Worm (Caenorhabditis elegans) whole organism, early embryonic: ENCODE measurements around the gene F46B6.6.

ENCODE experiments used
- B0310.2 ChIP-seq: sonication (generic microtip); optimal IDR thresholded peaks from 2 replicates; lab custom pipeline; 2016; ENCODE audit warnings: mild to moderate bottlenecking, missing genetic modification characterization, missing compliant biosample characterization
- F13C5.2 ChIP-seq: sonication (generic microtip); optimal IDR thresholded peaks from 2 replicates; lab custom pipeline; 2017; ENCODE audit warnings: mild to moderate bottlenecking, missing genetic modification characterization, inconsistent platforms, missing compliant biosample characterization
- aly-1 ChIP-seq: sonication (generic microtip); optimal IDR thresholded peaks from 2 replicates; lab custom pipeline; 2016; ENCODE audit warnings: missing genetic modification characterization, missing compliant biosample characterization
- ama-1 ChIP-seq: fragments of 150-350 bp; optimal IDR thresholded peaks from 2 replicates; lab custom pipeline; 2014
- ceh-36 ChIP-seq: sonication (generic microtip); optimal IDR thresholded peaks from 2 replicates; lab custom pipeline; 2016; ENCODE audit warnings: missing genetic modification characterization, inconsistent platforms, missing compliant biosample characterization
- ets-7 ChIP-seq: sonication (generic microtip); optimal IDR thresholded peaks from 2 replicates; lab custom pipeline; 2016; ENCODE audit warnings: missing genotype, missing genetic modification characterization, missing compliant biosample characterization
- flt-1 ChIP-seq: fragments of 200-800 bp; sonication (Bioruptor generic); IDR thresholded peaks from 2 replicates; pipeline ENCODE4 v1.3.6; 2022; ENCODE audit warnings: missing genetic modification characterization, missing compliant biosample characterization
- hmbx-1 ChIP-seq: sonication (generic microtip); optimal IDR thresholded peaks from 2 replicates; lab custom pipeline; 2016; ENCODE audit warnings: mild to moderate bottlenecking, missing genetic modification characterization, missing compliant biosample characterization
- hmg-4 ChIP-seq: fragments of 200-800 bp; sonication (Bioruptor generic); optimal IDR thresholded peaks from 2 replicates; lab custom pipeline; 2018; ENCODE audit warnings: mild to moderate bottlenecking, missing genetic modification characterization, missing compliant biosample characterization
- scrt-1 ChIP-seq: fragments of 200-800 bp; sonication (Bioruptor generic); IDR thresholded peaks from 2 replicates; pipeline ENCODE4 v1.3.6; 2022; ENCODE audit warnings: missing genetic modification characterization, missing compliant biosample characterization
- tbx-11 ChIP-seq: fragments of 200-800 bp; sonication (Bioruptor generic); IDR thresholded peaks from 2 replicates; pipeline ENCODE4 v1.3.6; 2022; ENCODE audit warnings: missing genetic modification characterization, missing compliant biosample characterization
- tra-4 ChIP-seq: sonication (generic microtip); optimal IDR thresholded peaks from 2 replicates; lab custom pipeline; 2017; ENCODE audit warnings: missing genetic modification characterization, missing compliant biosample characterization

ce11 chrV:9799076-9799475, 12.4 kb upstream of the F46B6.6 start, which contains the start of gene F46B6.13:
- TF ChIP-seq ama-1 (lab: Kevin White, UChicago) (no peak), B0310.2 (tag; lab: Kevin White, UChicago) (no peak), tbx-11 (GFP tag; lab: Robert Waterston, UW) (no peak), ceh-36 (tag; lab: Kevin White, UChicago) (no peak), tra-4 (tag; lab: Kevin White, UChicago) (no peak), hmg-4 (GFP tag; lab: Kevin White, UChicago) (no peak), aly-1 (tag; lab: Kevin White, UChicago) (no peak), F13C5.2 (tag; lab: Kevin White, UChicago) (no peak), flt-1 (no peak), scrt-1 (GFP tag; lab: Robert Waterston, UW) (no peak), hmbx-1 (tag; lab: Kevin White, UChicago) (no peak), ets-7 (no peak)
